Fruit fly (Drosophila melanogaster) whole organism, embryonic: ENCODE measurements around the gene bor.

Experiments used
- Abd-B ChIP-seq: fragments of 200-800 bp; sonication (Bioruptor generic); optimal IDR thresholded peaks from 2 replicates; lab custom pipeline; 2018; ENCODE audit warnings: missing biosample characterization, mild to moderate bottlenecking, missing genetic modification characterization, moderate library complexity
- Adf1 ChIP-seq: fragments of 200-800 bp; sonication (Bioruptor generic); IDR thresholded peaks from 2 replicates; pipeline ENCODE4 v1.3.6; 2022; ENCODE audit warnings: missing biosample characterization, missing genetic modification characterization
- Atf-2 ChIP-seq: fragments of 200-800 bp; sonication (Bioruptor generic); optimal IDR thresholded peaks from 2 replicates; lab custom pipeline; 2016; ENCODE audit warnings: missing biosample characterization, missing genetic modification characterization
- Awh ChIP-seq: fragments of 200-800 bp; sonication (Bioruptor generic); IDR thresholded peaks from 2 replicates; pipeline ENCODE4, ENCODE4 v1.3.6; 2022; ENCODE audit warnings: missing biosample characterization, missing genetic modification characterization
- CG10462 ChIP-seq: fragments of 200-800 bp; sonication (Bioruptor generic); optimal IDR thresholded peaks from 2 replicates; lab custom pipeline; 2016; ENCODE audit warnings: missing biosample characterization, missing genetic modification characterization
- CG10654 ChIP-seq: fragments of 200-800 bp; sonication (Bioruptor generic); optimal IDR thresholded peaks from 2 replicates; lab custom pipeline; 2016; ENCODE audit warnings: missing biosample characterization, missing genetic modification characterization
- CG11247 ChIP-seq: fragments of 200-800 bp; sonication (Bioruptor generic); IDR thresholded peaks from 2 replicates; pipeline ENCODE4 v1.3.6; 2022; ENCODE audit warnings: missing biosample characterization, missing genetic modification characterization
- CG12391 ChIP-seq: fragments of 200-800 bp; sonication (Bioruptor generic); optimal IDR thresholded peaks from 3 replicates; lab custom pipeline; 2018; ENCODE audit warnings: missing biosample characterization, mild to moderate bottlenecking, missing genetic modification characterization, moderate library complexity
- CG15073 ChIP-seq: fragments of 200-800 bp; sonication (Bioruptor generic); optimal IDR thresholded peaks from 2 replicates; lab custom pipeline; 2016; ENCODE audit warnings: missing biosample characterization, missing genetic modification characterization
- CG15601 ChIP-seq: fragments of 200-800 bp; sonication (Bioruptor generic); optimal IDR thresholded peaks from 3 replicates; lab custom pipeline; 2019; ENCODE audit warnings: missing biosample characterization, mild to moderate bottlenecking, missing genetic modification characterization, moderate library complexity
- CG16813 ChIP-seq: fragments of 200-800 bp; sonication (Bioruptor generic); IDR thresholded peaks from 3 replicates; pipeline ENCODE4 v1.3.6; 2022; ENCODE audit warnings: missing biosample characterization, missing genetic modification characterization; ENCODE audit not compliant: partially characterized antibody
- CG17361 ChIP-seq: fragments of 200-800 bp; sonication (Bioruptor generic); IDR thresholded peaks from 3 replicates; pipeline ENCODE4 v1.3.6; 2022; ENCODE audit warnings: missing biosample characterization, missing genetic modification characterization
- CG17612 ChIP-seq: fragments of 200-800 bp; sonication (Bioruptor generic); IDR thresholded peaks from 2 replicates; pipeline ENCODE4 v1.3.6; 2022; ENCODE audit warnings: missing biosample characterization, missing genetic modification characterization
- CG18599 ChIP-seq: fragments of 200-800 bp; sonication (Bioruptor generic); optimal IDR thresholded peaks from 3 replicates; lab custom pipeline; 2017; ENCODE audit warnings: missing biosample characterization, missing genetic modification characterization, mild to moderate bottlenecking, moderate library complexity, missing genetic modification reagents
- CG2129 ChIP-seq: fragments of 200-800 bp; sonication (Bioruptor generic); IDR thresholded peaks from 2 replicates; pipeline ENCODE4 v1.3.6; 2022; ENCODE audit warnings: missing biosample characterization, missing genetic modification characterization; ENCODE audit not compliant: partially characterized antibody
- CG4328 ChIP-seq: fragments of 200-800 bp; sonication (Bioruptor generic); optimal IDR thresholded peaks from 3 replicates; lab custom pipeline; 2017; ENCODE audit warnings: missing biosample characterization, missing genetic modification reagents, missing genetic modification characterization
- CG7839 ChIP-seq: fragments of 200-800 bp; sonication (Bioruptor generic); optimal IDR thresholded peaks from 3 replicates; lab custom pipeline; 2018; ENCODE audit warnings: missing biosample characterization, mild to moderate bottlenecking, missing genetic modification characterization, moderate library complexity
- CG7928 ChIP-seq: fragments of 200-800 bp; sonication (Bioruptor generic); optimal IDR thresholded peaks from 2 replicates; lab custom pipeline; 2017; ENCODE audit warnings: missing biosample characterization, mild to moderate bottlenecking, missing genetic modification characterization
- CG7963 ChIP-seq: fragments of 200-800 bp; sonication (Bioruptor generic); IDR thresholded peaks from 3 replicates; pipeline ENCODE4 v1.3.6; 2022; ENCODE audit warnings: missing biosample characterization, missing genetic modification characterization; ENCODE audit not compliant: partially characterized antibody
- CG8290 ChIP-seq, 3 experiments: fragments of 200-800 bp; sonication (Bioruptor generic); optimal IDR thresholded peaks; 2 replicates each; lab custom pipeline; 2016 to 2019; ENCODE audit warnings: missing biosample characterization in 3 of 3, missing genetic modification characterization in 3 of 3, mild to moderate bottlenecking in 2 of 3, moderate library complexity in 1 of 3
- CTCF ChIP-seq: fragments of 200-800 bp; sonication (Bioruptor generic); optimal IDR thresholded peaks from 2 replicates; lab custom pipeline; 2017; ENCODE audit warnings: missing biosample characterization, mild to moderate bottlenecking, missing genetic modification characterization, moderate library complexity
- CoRest ChIP-seq: fragments of 200-800 bp; sonication (Bioruptor generic); optimal IDR thresholded peaks from 3 replicates; lab custom pipeline; 2018; ENCODE audit warnings: missing biosample characterization, mild to moderate bottlenecking, missing genetic modification characterization, moderate library complexity
- D19A ChIP-seq: fragments of 200-800 bp; optimal IDR thresholded peaks from 3 replicates; lab custom pipeline; 2019; ENCODE audit warnings: missing biosample characterization, mild to moderate bottlenecking, missing genetic modification characterization, moderate library complexity
- Dek ChIP-seq: fragments of 200-800 bp; sonication (Bioruptor generic); optimal IDR thresholded peaks from 3 replicates; lab custom pipeline; 2019; ENCODE audit warnings: missing biosample characterization, mild to moderate bottlenecking, missing genetic modification characterization, moderate library complexity
- Dip3 ChIP-seq: fragments of 200-800 bp; sonication (Bioruptor generic); optimal IDR thresholded peaks from 3 replicates; lab custom pipeline; 2016; ENCODE audit warnings: missing biosample characterization, missing genetic modification characterization
- E2f2 ChIP-seq: fragments of 200-800 bp; sonication (Bioruptor generic); IDR thresholded peaks from 2 replicates; pipeline ENCODE4 v1.3.6; 2022; ENCODE audit warnings: missing biosample characterization, missing genetic modification characterization
- GATAe ChIP-seq: fragments of 200-800 bp; sonication (Bioruptor generic); conservative IDR thresholded peaks from 2 replicates; pipeline ENCODE4 v1.3.6; 2022; ENCODE audit warnings: missing biosample characterization, missing genetic modification characterization
- Meics ChIP-seq: fragments of 200-800 bp; sonication (Bioruptor generic); optimal IDR thresholded peaks from 2 replicates; lab custom pipeline; 2017; ENCODE audit warnings: missing biosample characterization, mild to moderate bottlenecking, missing genetic modification characterization
- NC2β ChIP-seq: fragments of 200-800 bp; sonication (Bioruptor generic); optimal IDR thresholded peaks from 2 replicates; lab custom pipeline; 2016; ENCODE audit warnings: missing biosample characterization, missing genetic modification characterization
- Nf-YB ChIP-seq: fragments of 200-800 bp; sonication (Bioruptor generic); optimal IDR thresholded peaks from 3 replicates; lab custom pipeline; 2019; ENCODE audit warnings: missing biosample characterization, mild to moderate bottlenecking, missing genetic modification characterization, moderate library complexity
- Nf-YC ChIP-seq: fragments of 200-800 bp; optimal IDR thresholded peaks from 3 replicates; lab custom pipeline; 2019; ENCODE audit warnings: missing biosample characterization, mild to moderate bottlenecking, missing genetic modification characterization, moderate library complexity
- Oli ChIP-seq: fragments of 200-800 bp; sonication (Bioruptor generic); optimal IDR thresholded peaks from 2 replicates; lab custom pipeline; 2018; ENCODE audit warnings: missing biosample characterization, mild to moderate bottlenecking, missing genetic modification characterization, moderate library complexity
- Ravus ChIP-seq: fragments of 200-800 bp; sonication (Bioruptor generic); IDR thresholded peaks from 2 replicates; pipeline ENCODE4 v1.3.6; 2022; ENCODE audit warnings: missing biosample characterization, missing genetic modification characterization
- Sin3A ChIP-seq: fragments of >200 bp; optimal IDR thresholded peaks from 2 replicates; lab custom pipeline; 2018
- Stat92E ChIP-seq, 3 experiments: fragments of >200 bp in 2 of 3; fragments of 200-800 bp in 1 of 3; sonication (Bioruptor generic) in 1 of 3; optimal IDR thresholded peaks; 2 replicates each; lab custom pipeline; 2017 to 2019; ENCODE audit warnings: missing biosample characterization in 3 of 3, missing genetic modification characterization in 3 of 3, mild to moderate bottlenecking in 1 of 3, moderate library complexity in 1 of 3
- Usf ChIP-seq: fragments of 200-800 bp; sonication (Bioruptor generic); optimal IDR thresholded peaks from 2 replicates; lab custom pipeline; 2017; ENCODE audit warnings: missing genotype, missing biosample characterization, missing genetic modification characterization
- gcm ChIP-seq: fragments of 200-800 bp; sonication (Bioruptor generic); optimal IDR thresholded peaks from 2 replicates; lab custom pipeline; 2019; ENCODE audit warnings: missing biosample characterization, mild to moderate bottlenecking, missing genetic modification characterization, moderate library complexity
- ind ChIP-seq: fragments of 200-800 bp; sonication (Bioruptor generic); optimal IDR thresholded peaks from 3 replicates; lab custom pipeline; 2016; ENCODE audit warnings: missing biosample characterization, missing genetic modification characterization
- kay ChIP-seq: fragments of 200-800 bp; sonication (Bioruptor generic); optimal IDR thresholded peaks from 2 replicates; lab custom pipeline; 2016; ENCODE audit warnings: missing biosample characterization, missing genetic modification characterization
- lab ChIP-seq: fragments of 200-800 bp; sonication (Bioruptor generic); optimal IDR thresholded peaks from 3 replicates; lab custom pipeline; 2017; ENCODE audit warnings: missing biosample characterization, missing genetic modification characterization, mild to moderate bottlenecking, moderate library complexity, missing genetic modification reagents
- lola ChIP-seq, 3 experiments: fragments of >200 bp in 2 of 3; fragments of 200-800 bp in 1 of 3; sonication (Bioruptor generic) in 1 of 3; optimal IDR thresholded peaks; 2 replicates each; lab custom pipeline; 2017 to 2019; ENCODE audit warnings: missing biosample characterization in 3 of 3, missing genetic modification characterization in 3 of 3, mild to moderate bottlenecking in 1 of 3, moderate library complexity in 1 of 3
- otp ChIP-seq: fragments of 200-800 bp; sonication (Bioruptor generic); IDR thresholded peaks from 3 replicates; pipeline ENCODE4, ENCODE4 v1.3.6; 2022; ENCODE audit warnings: missing biosample characterization, missing genetic modification characterization
- pita ChIP-seq: fragments of 200-800 bp; sonication (Bioruptor generic); optimal IDR thresholded peaks from 2 replicates; lab custom pipeline; 2017; ENCODE audit warnings: missing biosample characterization, mild to moderate bottlenecking, missing genetic modification characterization
- pum ChIP-seq: fragments of 200-800 bp; sonication (Bioruptor generic); optimal IDR thresholded peaks from 2 replicates; lab custom pipeline; 2016; ENCODE audit warnings: missing biosample characterization, missing genetic modification characterization
- scrt ChIP-seq: fragments of 200-800 bp; sonication (Bioruptor generic); optimal IDR thresholded peaks from 2 replicates; lab custom pipeline; 2018; ENCODE audit warnings: missing biosample characterization, mild to moderate bottlenecking, missing genetic modification characterization, moderate library complexity
- sna ChIP-seq: fragments of 200-800 bp; sonication (Bioruptor generic); IDR thresholded peaks from 2 replicates; pipeline ENCODE4 v1.3.6; 2022; ENCODE audit warnings: missing biosample characterization, missing genetic modification characterization; ENCODE audit not compliant: partially characterized antibody
- tup ChIP-seq: fragments of 200-800 bp; sonication (Bioruptor generic); optimal IDR thresholded peaks from 2 replicates; lab custom pipeline; 2016; ENCODE audit warnings: missing biosample characterization, mild to moderate bottlenecking, missing genetic modification characterization, moderate library complexity
- wdn ChIP-seq: fragments of 200-800 bp; sonication (Bioruptor generic); IDR thresholded peaks from 2 replicates; pipeline ENCODE4 v1.3.6; 2022; ENCODE audit warnings: missing biosample characterization, missing genetic modification characterization

The bor gene

DNA sequence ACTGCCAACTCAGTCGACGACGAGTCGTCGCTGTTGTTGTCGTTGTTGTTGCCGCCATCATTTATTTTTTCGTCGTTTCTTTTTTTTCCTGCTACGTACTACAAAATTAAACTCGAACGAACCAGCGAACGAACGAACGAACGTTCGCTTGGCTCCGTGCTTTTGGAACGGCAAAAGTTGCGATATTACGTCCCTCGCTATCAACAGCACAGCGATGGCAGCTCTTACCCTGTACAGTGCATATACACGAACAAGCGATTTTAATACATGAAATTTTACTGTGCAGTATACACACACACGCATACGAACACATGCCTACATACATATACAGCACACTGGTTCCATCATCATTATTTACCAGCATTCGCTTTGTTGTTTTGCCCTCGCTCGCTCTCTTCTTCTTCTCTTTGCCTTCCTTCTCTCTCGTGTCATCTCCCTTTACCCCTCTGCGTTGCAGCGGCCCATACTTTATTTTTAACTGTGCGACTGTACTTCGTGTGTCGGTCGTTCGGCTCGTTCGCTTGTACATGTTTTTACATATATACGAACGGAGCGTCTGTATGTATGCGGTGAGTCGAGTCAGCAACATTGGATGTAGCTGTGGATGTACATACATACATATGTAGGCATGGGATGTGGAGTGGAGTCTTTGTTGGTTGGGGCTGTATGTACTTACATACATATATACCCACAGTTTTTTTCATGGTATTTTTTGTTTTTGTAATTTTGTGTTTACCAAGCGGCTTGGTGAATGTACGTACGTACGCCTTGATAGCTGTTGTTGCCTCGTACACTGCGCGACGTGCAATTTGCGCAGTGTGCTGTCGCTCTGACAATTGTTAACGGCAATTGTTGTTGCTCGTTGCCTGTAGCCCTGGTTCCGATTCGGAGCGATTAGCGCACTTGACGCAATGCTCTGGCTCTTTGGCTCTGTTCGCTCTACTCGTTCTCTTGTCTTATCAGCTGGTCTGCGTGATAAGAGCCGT, 13.8 kb downstream of the bor start (continued):
- TF ChIP-seq Adf1 (GFP tag; lab: Robert Waterston, UW): no peak
- peak; percentile 1 for TF ChIP-seq Atf-2 (GFP tag; lab: Kevin White, UChicago)
- peak; percentile 49 for TF ChIP-seq CG4328
- TF ChIP-seq CG7963 (GFP tag; lab: Robert Waterston, UW): no peak
- TF ChIP-seq sna (GFP tag; lab: Robert Waterston, UW): no peak
- TF ChIP-seq pita: no peak
- TF ChIP-seq pum (GFP tag; lab: Kevin White, UChicago): no peak
- no peak for TF ChIP-seq GATAe
- peak; percentile 60 for TF ChIP-seq D19A
- no peak for TF ChIP-seq CG17612 (GFP tag; lab: Robert Waterston, UW)
- no peak for TF ChIP-seq tup (GFP tag; lab: Kevin White, UChicago)
- peak; percentile 58 for TF ChIP-seq lab (GFP tag; lab: Kevin White, UChicago)
- peak; percentile 10 for TF ChIP-seq Dek (tag; lab: Kevin White, UChicago)
- peak; percentile 21 for TF ChIP-seq Dip3 (GFP tag; lab: Kevin White, UChicago)
- no peak for TF ChIP-seq lola (GFP tag; optimal IDR thresholded peaks at IDR 0.05; lab: Kevin White, UChicago)
- peak; percentile 22 for TF ChIP-seq Abd-B (GFP tag; lab: Kevin White, UChicago)
- peak; percentile 30 for TF ChIP-seq CG12391 (tag; lab: Kevin White, UChicago)
- no peak for TF ChIP-seq Awh (GFP tag; lab: Robert Waterston, UW)
- peak in 1 of 3 experiments; percentile 60 for TF ChIP-seq Stat92E (GFP tag; optimal IDR thresholded peaks at IDR 0.05; lab: Kevin White, UChicago)
- TF ChIP-seq CG15073 (GFP tag; lab: Kevin White, UChicago): no peak
- TF ChIP-seq CG15601 (tag; lab: Kevin White, UChicago): peak; percentile 25
- no peak for TF ChIP-seq CG17361 (GFP tag; lab: Robert Waterston, UW)
- no peak for TF ChIP-seq wdn (GFP tag; lab: Robert Waterston, UW)
- no peak for TF ChIP-seq Usf (GFP tag; lab: Kevin White, UChicago)
- peak; percentile 50 for TF ChIP-seq Meics (GFP tag; lab: Kevin White, UChicago)
- TF ChIP-seq ind (GFP tag; lab: Kevin White, UChicago): peak; percentile 31
- no peak for TF ChIP-seq CTCF
- TF ChIP-seq kay (GFP tag; lab: Kevin White, UChicago): peak; percentile 62
- TF ChIP-seq CG18599: peak; percentile 69
- TF ChIP-seq E2f2 (GFP tag; lab: Robert Waterston, UW): no peak
- TF ChIP-seq CG2129 (GFP tag; lab: Robert Waterston, UW): no peak
- no peak for TF ChIP-seq CG11247 (GFP tag; lab: Robert Waterston, UW)
- peak; percentile 30 for TF ChIP-seq scrt (GFP tag; lab: Kevin White, UChicago)
- TF ChIP-seq CG7928: peak; percentile 92
- peak; percentile 3 for TF ChIP-seq Oli
- no peak for TF ChIP-seq Sin3A (lab: Kevin White, UChicago)
- TF ChIP-seq CG10654 (GFP tag; lab: Kevin White, UChicago): no peak
- TF ChIP-seq gcm (GFP tag; lab: Kevin White, UChicago): peak; percentile 65
- peak; percentile 50 for TF ChIP-seq Nf-YB
- peak; percentile 36 for TF ChIP-seq CG10462
- TF ChIP-seq CG7839: peak; percentile 27
- TF ChIP-seq Nf-YC (tag; lab: Kevin White, UChicago): peak; percentile 67
- TF ChIP-seq CoRest (tag; lab: Kevin White, UChicago): no peak
- TF ChIP-seq CG8290 (GFP tag; optimal IDR thresholded peaks at IDR 0.05; lab: Kevin White, UChicago): no peak
- peak in 1 of 2 experiments; percentile 87 for TF ChIP-seq CG8290 (tag; optimal IDR thresholded peaks at IDR 0.05; lab: Kevin White, UChicago)
- TF ChIP-seq Ravus (GFP tag; lab: Robert Waterston, UW): no peak
- no peak for TF ChIP-seq CG16813 (GFP tag; lab: Robert Waterston, UW)
- TF ChIP-seq NC2β: no peak
- TF ChIP-seq otp (GFP tag; lab: Robert Waterston, UW): no peak
